Fruit fly (Drosophila melanogaster) whole organism, embryonic: ENCODE measurements around the gene bol.

ENCODE experiments used
- CG10147 ChIP-seq: fragments of 200-800 bp; sonication (Bioruptor generic); optimal IDR thresholded peaks from 2 replicates; lab custom pipeline; 2019; ENCODE audit warnings: missing biosample characterization, mild to moderate bottlenecking, missing genetic modification characterization, moderate library complexity
- CG10274 ChIP-seq: fragments of 200-800 bp; sonication (Bioruptor generic); optimal IDR thresholded peaks from 3 replicates; lab custom pipeline; 2017; ENCODE audit warnings: missing biosample characterization, mild to moderate bottlenecking, missing genetic modification characterization
- CG10431 ChIP-seq: fragments of 200-800 bp; sonication (Bioruptor generic); optimal IDR thresholded peaks from 3 replicates; lab custom pipeline; 2018; ENCODE audit warnings: missing biosample characterization, mild to moderate bottlenecking, missing genetic modification characterization
- CG10462 ChIP-seq: fragments of 200-800 bp; sonication (Bioruptor generic); optimal IDR thresholded peaks from 2 replicates; lab custom pipeline; 2016; ENCODE audit warnings: missing biosample characterization, missing genetic modification characterization
- CG10565 ChIP-seq: fragments of 200-800 bp; sonication (Bioruptor generic); optimal IDR thresholded peaks from 3 replicates; lab custom pipeline; 2016; ENCODE audit warnings: missing biosample characterization, mild to moderate bottlenecking, missing genetic modification characterization
- CG13287 ChIP-seq: fragments of 200-800 bp; sonication (Bioruptor generic); IDR thresholded peaks from 2 replicates; pipeline ENCODE4 v1.3.6; 2022; ENCODE audit warnings: missing biosample characterization, missing genetic modification characterization; ENCODE audit not compliant: partially characterized antibody
- CG14014 ChIP-seq: fragments of 200-800 bp; sonication (Bioruptor generic); IDR thresholded peaks from 2 replicates; pipeline ENCODE4 v1.3.6; 2022; ENCODE audit warnings: missing biosample characterization, missing genetic modification characterization
- CG18599 ChIP-seq: fragments of 200-800 bp; sonication (Bioruptor generic); optimal IDR thresholded peaks from 3 replicates; lab custom pipeline; 2017; ENCODE audit warnings: missing biosample characterization, missing genetic modification characterization, mild to moderate bottlenecking, moderate library complexity, missing genetic modification reagents
- CG2199 ChIP-seq: fragments of 200-800 bp; sonication (Bioruptor generic); IDR thresholded peaks from 3 replicates; pipeline ENCODE4 v1.3.6; 2022; ENCODE audit warnings: missing biosample characterization, missing genetic modification characterization
- CG31388 ChIP-seq: fragments of 200-800 bp; sonication (Bioruptor generic); optimal IDR thresholded peaks from 2 replicates; lab custom pipeline; 2016; ENCODE audit warnings: missing biosample characterization, missing genetic modification characterization
- CG3726 ChIP-seq: fragments of 200-800 bp; sonication (Bioruptor generic); IDR thresholded peaks from 3 replicates; pipeline ENCODE4, ENCODE4 v1.3.6; 2022; ENCODE audit warnings: missing biosample characterization, missing genetic modification characterization
- CG4282 ChIP-seq: fragments of 200-800 bp; sonication (Bioruptor generic); optimal IDR thresholded peaks from 2 replicates; lab custom pipeline; 2016; ENCODE audit warnings: missing biosample characterization, missing genetic modification characterization
- CG4360 ChIP-seq: fragments of 200-800 bp; sonication (Bioruptor generic); IDR thresholded peaks from 2 replicates; pipeline ENCODE4 v1.3.6; 2022; ENCODE audit warnings: missing biosample characterization, missing genetic modification characterization
- CG4820 ChIP-seq: fragments of 200-800 bp; sonication (Bioruptor generic); optimal IDR thresholded peaks from 3 replicates; lab custom pipeline; 2016; ENCODE audit warnings: missing biosample characterization, missing genetic modification characterization
- CG7786 ChIP-seq: fragments of 200-800 bp; sonication (Bioruptor generic); optimal IDR thresholded peaks from 2 replicates; lab custom pipeline; 2016; ENCODE audit warnings: missing biosample characterization, missing genetic modification characterization
- CoRest ChIP-seq: fragments of 200-800 bp; sonication (Bioruptor generic); optimal IDR thresholded peaks from 3 replicates; lab custom pipeline; 2018; ENCODE audit warnings: missing biosample characterization, mild to moderate bottlenecking, missing genetic modification characterization, moderate library complexity
- Deaf1 ChIP-seq: fragments of 200-800 bp; optimal IDR thresholded peaks from 3 replicates; lab custom pipeline; 2019; ENCODE audit warnings: missing biosample characterization, mild to moderate bottlenecking, missing genetic modification characterization, moderate library complexity
- Dip3 ChIP-seq: fragments of 200-800 bp; sonication (Bioruptor generic); optimal IDR thresholded peaks from 3 replicates; lab custom pipeline; 2016; ENCODE audit warnings: missing biosample characterization, missing genetic modification characterization
- HLH4C ChIP-seq: fragments of 200-800 bp; sonication (Bioruptor generic); IDR thresholded peaks from 3 replicates; pipeline ENCODE4 v1.3.6; 2022; ENCODE audit warnings: missing biosample characterization, missing genetic modification characterization; ENCODE audit not compliant: partially characterized antibody
- Hand ChIP-seq: fragments of 200-800 bp; sonication (Bioruptor generic); optimal IDR thresholded peaks from 2 replicates; lab custom pipeline; 2017; ENCODE audit warnings: mild to moderate bottlenecking, missing biosample characterization, missing genetic modification reagents, missing genetic modification characterization
- MESR4 ChIP-seq: fragments of 200-800 bp; sonication (Bioruptor generic); optimal IDR thresholded peaks from 2 replicates; lab custom pipeline; 2018; ENCODE audit warnings: missing biosample characterization, mild to moderate bottlenecking, missing genetic modification characterization, moderate library complexity
- MTF-1 ChIP-seq: fragments of 200-800 bp; sonication (Bioruptor generic); optimal IDR thresholded peaks from 2 replicates; lab custom pipeline; 2018; ENCODE audit warnings: missing biosample characterization, mild to moderate bottlenecking, missing genetic modification characterization, borderline replicate concordance
- Mad ChIP-seq: fragments of 200-800 bp; sonication (Bioruptor generic); optimal IDR thresholded peaks from 2 replicates; lab custom pipeline; 2016; ENCODE audit warnings: missing biosample characterization, missing genetic modification characterization
- Myb ChIP-seq: fragments of 200-800 bp; sonication (Bioruptor generic); optimal IDR thresholded peaks from 2 replicates; lab custom pipeline; 2016; ENCODE audit warnings: missing biosample characterization, missing genetic modification characterization
- Oli ChIP-seq: fragments of 200-800 bp; sonication (Bioruptor generic); optimal IDR thresholded peaks from 2 replicates; lab custom pipeline; 2018; ENCODE audit warnings: missing biosample characterization, mild to moderate bottlenecking, missing genetic modification characterization, moderate library complexity
- Rx ChIP-seq: fragments of 200-800 bp; sonication (Bioruptor generic); IDR thresholded peaks from 2 replicates; pipeline ENCODE4 v1.3.6; 2022; ENCODE audit warnings: missing biosample characterization, missing genetic modification characterization
- ara ChIP-seq: fragments of 200-800 bp; sonication (Bioruptor generic); IDR thresholded peaks from 2 replicates; pipeline ENCODE4 v1.3.6; 2022; ENCODE audit warnings: missing biosample characterization, missing genetic modification characterization
- ash1 ChIP-seq: fragments of 200-800 bp; sonication (Bioruptor generic); optimal IDR thresholded peaks from 2 replicates; lab custom pipeline; 2018; ENCODE audit warnings: missing biosample characterization, mild to moderate bottlenecking, missing genetic modification characterization
- az2 ChIP-seq: fragments of 200-800 bp; sonication (Bioruptor generic); optimal IDR thresholded peaks from 3 replicates; lab custom pipeline; 2016; ENCODE audit warnings: missing biosample characterization, missing genetic modification characterization
- br ChIP-seq: fragments of >200 bp; optimal IDR thresholded peaks from 2 replicates; lab custom pipeline; 2017
- bsh ChIP-seq, 2 experiments: fragments of 200-800 bp; sonication (Bioruptor generic); optimal IDR thresholded peaks; 2 replicates each; lab custom pipeline; 2017 to 2018; ENCODE audit warnings: mild to moderate bottlenecking in 2 of 2, missing biosample characterization in 2 of 2, missing genetic modification characterization in 2 of 2, moderate library complexity in 1 of 2
- chif ChIP-seq, 2 experiments: fragments of 200-800 bp; sonication (Bioruptor generic); optimal IDR thresholded peaks; 3 replicates each; lab custom pipeline; 2016; ENCODE audit warnings: missing biosample characterization in 2 of 2, missing genetic modification characterization in 2 of 2
- da ChIP-seq: fragments of 200-800 bp; sonication (Bioruptor generic); optimal IDR thresholded peaks from 2 replicates; lab custom pipeline; 2016; ENCODE audit warnings: missing biosample characterization, missing genetic modification characterization
- esg ChIP-seq: fragments of 200-800 bp; sonication (Bioruptor generic); conservative IDR thresholded peaks from 2 replicates; pipeline ENCODE4 v1.3.6; 2022; ENCODE audit warnings: missing biosample characterization, missing genetic modification characterization
- ftz-f1 ChIP-seq: fragments of 200-800 bp; sonication (Bioruptor generic); optimal IDR thresholded peaks from 2 replicates; lab custom pipeline; 2016; ENCODE audit warnings: missing biosample characterization, missing genetic modification characterization
- gsb-n ChIP-seq: fragments of 200-800 bp; sonication (Bioruptor generic); optimal IDR thresholded peaks from 3 replicates; lab custom pipeline; 2018; ENCODE audit warnings: missing biosample characterization, mild to moderate bottlenecking, missing genetic modification characterization
- hbn ChIP-seq: fragments of 200-800 bp; sonication (Bioruptor generic); IDR thresholded peaks from 2 replicates; pipeline ENCODE4 v1.3.6; 2022; ENCODE audit warnings: missing biosample characterization, missing genetic modification characterization; ENCODE audit not compliant: partially characterized antibody
- lmd ChIP-seq: fragments of 200-800 bp; sonication (Bioruptor generic); IDR thresholded peaks from 2 replicates; pipeline ENCODE4 v1.3.6; 2022; ENCODE audit warnings: missing biosample characterization, missing genetic modification characterization
- nerfin-2 ChIP-seq: fragments of 200-800 bp; sonication (Bioruptor generic); IDR thresholded peaks from 2 replicates; pipeline ENCODE4 v1.3.6; 2022; ENCODE audit warnings: missing biosample characterization, missing genetic modification characterization; ENCODE audit not compliant: partially characterized antibody
- pfk ChIP-seq: fragments of 200-800 bp; sonication (Bioruptor generic); optimal IDR thresholded peaks from 2 replicates; lab custom pipeline; 2018; ENCODE audit warnings: missing biosample characterization, mild to moderate bottlenecking, missing genetic modification characterization, moderate library complexity
- prd ChIP-seq, 3 experiments: fragments of >200 bp in 2 of 3; fragments of 200-800 bp in 1 of 3; sonication (Bioruptor generic) in 1 of 3; optimal IDR thresholded peaks in 2 of 3; IDR thresholded peaks in 1 of 3; 2 replicates in 2 of 3; 3 replicates in 1 of 3; pipeline versions ENCODE4 v1.3.6 to Lab custom; 2017 to 2022; ENCODE audit warnings: missing biosample characterization in 1 of 3, missing genetic modification characterization in 1 of 3
- salm ChIP-seq: fragments of 200-800 bp; sonication (Bioruptor generic); optimal IDR thresholded peaks from 2 replicates; lab custom pipeline; 2018; ENCODE audit warnings: missing biosample characterization, mild to moderate bottlenecking, missing genetic modification characterization
- scrt ChIP-seq: fragments of 200-800 bp; sonication (Bioruptor generic); optimal IDR thresholded peaks from 2 replicates; lab custom pipeline; 2018; ENCODE audit warnings: missing biosample characterization, mild to moderate bottlenecking, missing genetic modification characterization, moderate library complexity
- sima ChIP-seq: fragments of 200-800 bp; sonication (Bioruptor generic); optimal IDR thresholded peaks from 2 replicates; lab custom pipeline; 2016; ENCODE audit warnings: missing biosample characterization, missing genetic modification characterization
- slbo ChIP-seq: fragments of 200-800 bp; sonication (Bioruptor generic); IDR thresholded peaks from 2 replicates; pipeline ENCODE4 v1.3.6; 2022; ENCODE audit warnings: missing biosample characterization, missing genetic modification characterization
- tgo ChIP-seq: fragments of 200-800 bp; sonication (Bioruptor generic); IDR thresholded peaks from 3 replicates; pipeline ENCODE4 v1.3.6; 2022; ENCODE audit warnings: missing biosample characterization, missing genetic modification characterization
- ttk ChIP-seq: fragments of 200-800 bp; sonication (Bioruptor generic); IDR thresholded peaks from 2 replicates; pipeline ENCODE4 v2.1.2; 2022; ENCODE audit warnings: missing biosample characterization, missing genetic modification characterization
- twi ChIP-seq: fragments of 200-800 bp; optimal IDR thresholded peaks from 2 replicates; lab custom pipeline; 2019; ENCODE audit warnings: missing biosample characterization, mild to moderate bottlenecking, missing genetic modification characterization, moderate library complexity

The bol gene

DNA sequence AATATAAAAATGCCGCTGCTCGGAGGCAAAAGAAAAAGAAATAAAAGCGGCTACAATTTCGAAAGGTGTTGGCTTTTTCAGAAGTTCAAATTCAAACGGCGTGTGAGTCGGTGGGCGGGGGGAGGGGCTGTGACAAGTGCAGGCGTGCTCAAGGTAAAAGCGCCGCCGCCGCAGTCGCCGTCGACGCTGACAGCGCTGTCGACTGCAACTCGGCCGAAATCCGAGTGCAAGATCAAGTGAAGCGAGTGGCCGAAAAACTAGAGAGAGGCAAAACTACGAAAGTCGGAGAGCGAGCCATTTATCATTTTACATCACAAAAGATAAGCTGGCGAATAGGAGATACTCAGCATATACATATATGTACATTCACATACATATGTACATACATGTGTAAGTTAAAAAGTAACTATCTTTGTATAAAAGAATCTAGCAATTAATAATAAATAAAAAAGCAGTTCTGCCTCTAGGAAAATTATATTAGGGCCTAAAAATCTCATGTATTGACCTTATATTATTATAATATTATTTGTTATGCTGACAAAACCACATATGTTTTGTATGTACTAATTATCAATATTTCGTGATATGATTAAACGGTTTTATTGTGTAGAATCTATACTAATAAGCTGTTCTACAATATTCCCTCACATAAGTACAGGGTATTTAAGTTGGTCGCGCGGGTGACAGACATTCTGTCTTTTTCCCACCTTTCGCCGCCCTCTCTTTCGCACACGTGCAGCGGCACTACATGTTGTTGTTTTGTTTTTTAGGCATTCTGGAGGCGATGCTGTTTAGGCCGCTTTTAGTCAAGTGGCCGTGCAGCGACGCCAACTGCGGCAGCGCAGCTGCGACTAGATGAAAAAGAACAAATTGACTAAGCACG lies 5.3 kb downstream of the bol start (continued):
- TF ChIP-seq bsh (GFP tag; optimal IDR thresholded peaks at IDR 0.05; lab: Kevin White, UChicago) (peak in 1 of 2 experiments; percentile 82), MESR4 (GFP tag; lab: Kevin White, UChicago) (no peak), CG3726 (GFP tag; lab: Robert Waterston, UW) (no peak), Rx (GFP tag; lab: Robert Waterston, UW) (no peak), CG18599 (peak; percentile 34), Mad (GFP tag; lab: Kevin White, UChicago) (no peak), esg (GFP tag; lab: Robert Waterston, UW) (0 out of 2 replicates have a peak, but pooled peaks have one; percentile 11), CG10431 (peak; percentile 12), CG2199 (0 out of 3 replicates have a peak, but pooled peaks have one; percentile 54), CG31388 (GFP tag; lab: Kevin White, UChicago) (peak; percentile 40), scrt (GFP tag; lab: Kevin White, UChicago) (peak; percentile 15), ara (no peak), gsb-n (tag; lab: Kevin White, UChicago) (peak; percentile 80), twi (tag; lab: Kevin White, UChicago) (peak; percentile 54), slbo (0 out of 2 replicates have a peak, but pooled peaks have one; percentile 44), Oli (tag; lab: Kevin White, UChicago) (peak; percentile 85), tgo (GFP tag; lab: Robert Waterston, UW) (peak; percentile 39; the same call in 2 of the 3 replicates), az2 (GFP tag; lab: Kevin White, UChicago) (peak; percentile 83), CoRest (tag; lab: Kevin White, UChicago) (peak; percentile 86), CG10274 (GFP tag; lab: Kevin White, UChicago) (no peak), da (no peak), nerfin-2 (GFP tag; lab: Robert Waterston, UW) (no peak), CG4360 (GFP tag; lab: Robert Waterston, UW) (peak; percentile 90), prd (optimal IDR thresholded peaks at IDR 0.05; lab: Kevin White, UChicago) (no peak), prd (GFP tag; IDR thresholded peaks at IDR 0.05; lab: Robert Waterston, UW) (peak; percentile 43; the same call in 1 of the 3 replicates), CG13287 (no peak), hbn (GFP tag; lab: Robert Waterston, UW) (no peak), CG14014 (no peak), Deaf1 (peak; percentile 67), sima (GFP tag; lab: Kevin White, UChicago) (no peak), ash1 (GFP tag; lab: Kevin White, UChicago) (no peak), chif (GFP tag; optimal IDR thresholded peaks at IDR 0.05; lab: Kevin White, UChicago) (peak in 1 of 2 experiments; percentile 8), CG10462 (GFP tag; lab: Kevin White, UChicago) (peak; percentile 63), CG10565 (GFP tag; lab: Kevin White, UChicago) (no peak), lmd (GFP tag; lab: Robert Waterston, UW) (peak; percentile 49), CG7786 (GFP tag; lab: Kevin White, UChicago) (no peak), salm (peak; percentile 53), Dip3 (GFP tag; lab: Kevin White, UChicago) (no peak), CG4820 (GFP tag; lab: Kevin White, UChicago) (peak; percentile 32), CG4282 (GFP tag; lab: Kevin White, UChicago) (no peak), Hand (GFP tag; lab: Kevin White, UChicago) (no peak), pfk (GFP tag; lab: Kevin White, UChicago) (no peak), br (no peak), MTF-1 (GFP tag; lab: Kevin White, UChicago) (no peak), ftz-f1 (GFP tag; lab: Kevin White, UChicago) (peak; percentile 50), ttk (no peak), HLH4C (GFP tag; lab: Robert Waterston, UW) (no peak), Myb (GFP tag; lab: Kevin White, UChicago) (no peak), CG10147 (GFP tag; lab: Kevin White, UChicago) (peak; percentile 30)
